Worm (Caenorhabditis elegans) whole organism, L2 larva: ENCODE measurements around the gene bec-1.

Experiments used
- R02D3.7 ChIP-seq: fragments of 150-350 bp; optimal IDR thresholded peaks from 2 replicates; lab custom pipeline; 2014; ENCODE audit warnings: missing biosample characterization, missing genetic modification characterization
- egl-27 ChIP-seq: sonication (generic microtip); optimal IDR thresholded peaks from 3 replicates; lab custom pipeline; 2017; ENCODE audit warnings: missing biosample characterization, missing genetic modification reagents, missing genetic modification characterization
- elt-3 ChIP-seq: sonication (generic microtip); optimal IDR thresholded peaks from 2 replicates; lab custom pipeline; 2017; ENCODE audit warnings: missing biosample characterization, missing genetic modification characterization
- unc-55 ChIP-seq: fragments of 150-350 bp; sonication (generic microtip); optimal IDR thresholded peaks from 3 replicates; lab custom pipeline; 2014; ENCODE audit warnings: missing biosample characterization, missing genetic modification reagents, missing genetic modification characterization

- TF ChIP-seq unc-55 (GFP tag; lab: Kevin White, UChicago) (no peak), elt-3 (tag; lab: Kevin White, UChicago) (no peak), R02D3.7 (tag; lab: Kevin White, UChicago) (no peak), egl-27 (tag; lab: Kevin White, UChicago) (no peak)
Measured at ce11 chrIV:5671325-5671724, 7.1 kb upstream of the bec-1 start.
